Worm (Caenorhabditis elegans) whole organism, L3 larva: ENCODE results near the gene mrps-14.

Experiments
- egl-27 ChIP-seq: sonication (generic microtip); optimal IDR thresholded peaks from 4 replicates; lab custom pipeline; 2017; ENCODE audit warnings: missing biosample characterization, missing genetic modification reagents, missing genetic modification characterization
- elt-1 ChIP-seq: fragments of 150-350 bp; optimal IDR thresholded peaks from 2 replicates; lab custom pipeline; 2014; ENCODE audit warnings: missing biosample characterization, missing genetic modification characterization
- jun-1 ChIP-seq: fragments of 150-350 bp; optimal IDR thresholded peaks from 2 replicates; lab custom pipeline; 2014; ENCODE audit warnings: missing biosample characterization, missing genetic modification reagents, missing genetic modification characterization
- nhr-11 ChIP-seq: fragments of 150-350 bp; optimal IDR thresholded peaks from 2 replicates; lab custom pipeline; 2014; ENCODE audit warnings: missing biosample characterization, missing genetic modification characterization
- nhr-12 ChIP-seq: fragments of 150-350 bp; optimal IDR thresholded peaks from 2 replicates; lab custom pipeline; 2014; ENCODE audit warnings: missing biosample characterization, missing genetic modification characterization
- nhr-23 ChIP-seq: fragments of 150-350 bp; optimal IDR thresholded peaks from 2 replicates; lab custom pipeline; 2014; ENCODE audit warnings: missing biosample characterization, missing genetic modification reagents, missing genetic modification characterization
- nhr-77 ChIP-seq: fragments of 150-350 bp; optimal IDR thresholded peaks from 2 replicates; lab custom pipeline; 2014; ENCODE audit warnings: missing biosample characterization, missing genetic modification characterization
- pha-4 ChIP-seq: fragments of 150-350 bp; optimal IDR thresholded peaks from 2 replicates; lab custom pipeline; 2014; ENCODE audit warnings: missing biosample characterization, missing genetic modification reagents, missing genetic modification characterization
- snpc-4 ChIP-seq: fragments of 150-350 bp; optimal IDR thresholded peaks from 2 replicates; lab custom pipeline; 2014; ENCODE audit warnings: missing biosample characterization, missing genetic modification characterization
- ztf-11 ChIP-seq: fragments of 150-350 bp; optimal IDR thresholded peaks from 2 replicates; lab custom pipeline; 2014; ENCODE audit warnings: missing biosample characterization, missing genetic modification characterization

DNA sequence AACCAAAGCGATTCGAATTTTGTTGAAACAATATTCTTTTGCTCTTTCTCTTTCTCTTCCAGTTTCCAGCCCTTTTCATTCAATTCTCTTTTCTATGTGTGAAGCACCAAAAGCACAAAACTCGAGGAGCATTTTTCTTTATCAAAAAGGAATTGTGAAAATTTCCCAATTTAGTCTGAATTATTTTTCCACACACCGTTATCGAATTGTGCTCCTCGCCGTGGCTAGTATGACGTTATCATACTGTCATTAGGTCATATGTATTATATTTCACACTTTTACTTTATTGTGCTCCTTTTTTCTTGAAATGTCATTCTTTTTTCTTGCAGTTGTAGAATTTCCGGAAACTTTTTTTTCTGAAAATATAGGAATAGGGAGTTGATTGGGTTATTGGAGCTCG, 20.7 kb downstream of the mrps-14 start:
- no peak for TF ChIP-seq nhr-11 (tag; lab: Kevin White, UChicago)
- no peak for TF ChIP-seq ztf-11 (tag; lab: Kevin White, UChicago)
- TF ChIP-seq elt-1 (tag; lab: Kevin White, UChicago): no peak
- TF ChIP-seq nhr-77 (tag; lab: Kevin White, UChicago): no peak
- no peak for TF ChIP-seq jun-1 (tag; lab: Kevin White, UChicago)
- peak; percentile 35 for TF ChIP-seq pha-4 (tag; lab: Kevin White, UChicago)
- no peak for TF ChIP-seq nhr-23 (tag; lab: Kevin White, UChicago)
- TF ChIP-seq snpc-4 (tag; lab: Kevin White, UChicago): no peak
- no peak for TF ChIP-seq nhr-12 (tag; lab: Kevin White, UChicago)
- TF ChIP-seq egl-27: no peak
